Worm (Caenorhabditis elegans): ENCODE results near the gene srab-7.

Gene srab-7

ce11 chrV:3193091-3193608 lies 38.2 kb upstream of the srab-7 start, which contains the start of the genes Y73C8B.3 and Y73C8B.9:
Gene Y73C8B.3, minus strand, starts transcription at chrV:3193237.
Gene Y73C8B.9, plus strand, starts transcription at chrV:3193558.
- TF ChIP-seq elt-3 (tag; optimal IDR thresholded peaks at IDR 0.05) (peak; percentile 46), flh-1 (GFP tag; optimal IDR thresholded peaks at IDR 0.05) (no peak), bed-3 (GFP tag; optimal IDR thresholded peaks at IDR 0.05) (no peak), ztf-11 (tag; optimal IDR thresholded peaks at IDR 0.05) (no peak), nhr-28 (tag; optimal IDR thresholded peaks at IDR 0.05) (peak; percentile 4)

DNA sequence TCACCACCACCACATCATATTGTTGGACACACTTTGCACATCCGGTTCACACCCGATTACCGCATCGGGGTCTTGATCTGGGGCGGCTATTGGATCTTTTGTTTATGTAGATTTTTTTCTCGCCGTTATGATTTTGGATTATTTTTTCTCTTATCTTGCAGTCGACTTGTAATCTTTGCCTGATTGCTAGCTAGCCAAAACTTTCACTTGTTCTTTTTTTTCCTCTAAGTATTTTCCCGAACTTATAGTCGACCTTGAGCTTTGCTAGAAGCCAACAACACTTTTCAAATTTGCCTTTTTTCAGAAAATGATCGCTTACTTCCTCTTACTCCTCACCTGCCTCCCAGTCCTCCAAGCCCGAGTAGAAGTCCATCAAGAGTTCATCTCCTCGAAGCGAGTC lies 33.1 kb upstream of the srab-7 start, which contains the start of gene lag-2:
lag-2 (plus strand) TSS at position 301 of the 400 bp plus-strand sequence.
- no peak for TF ChIP-seq zip-8 (tag; optimal IDR thresholded peaks at IDR 0.05)
- TF ChIP-seq bed-3 (GFP tag; optimal IDR thresholded peaks at IDR 0.05): no peak
- no peak for TF ChIP-seq hlh-1 (tag; optimal IDR thresholded peaks at IDR 0.05)
- no peak for TF ChIP-seq mab-5 (tag; optimal IDR thresholded peaks at IDR 0.05)
- no peak for TF ChIP-seq drap-1 (GFP tag; optimal IDR thresholded peaks at IDR 0.05)
- TF ChIP-seq sptf-1 (tag; optimal IDR thresholded peaks at IDR 0.05): no peak
- TF ChIP-seq lin-13 (tag; optimal IDR thresholded peaks at IDR 0.05): no peak

DNA sequence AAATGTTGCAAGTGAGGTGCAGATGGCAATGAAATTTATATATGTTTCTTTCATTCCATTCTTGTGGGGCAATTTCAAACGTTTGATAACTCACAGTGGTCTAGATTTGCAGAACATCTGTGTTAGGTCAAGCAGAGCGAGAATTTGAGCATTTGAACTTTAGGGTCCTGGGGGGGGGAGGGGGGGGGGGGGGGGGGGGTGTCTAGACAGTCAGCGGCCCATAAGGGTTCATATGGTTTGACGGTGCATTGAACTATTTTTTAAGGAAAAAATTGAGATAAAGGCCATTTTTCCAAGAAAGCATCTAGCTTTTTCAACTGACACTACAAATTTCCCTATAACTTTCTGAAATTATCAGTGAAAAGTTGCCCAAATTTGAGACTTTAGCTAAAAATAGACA lies 30.9 kb upstream of the srab-7 start:
- TF ChIP-seq pha-4 (tag; optimal IDR thresholded peaks at IDR 0.05) (no peak), mep-1 (tag; optimal IDR thresholded peaks at IDR 0.05) (no peak), nhr-28 (tag; optimal IDR thresholded peaks at IDR 0.05) (no peak), nhr-12 (tag; optimal IDR thresholded peaks at IDR 0.05) (no peak), ham-2 (GFP tag; optimal IDR thresholded peaks at IDR 0.05) (no peak), snpc-4 (tag; optimal IDR thresholded peaks at IDR 0.05) (no peak), unc-120 (tag; optimal IDR thresholded peaks at IDR 0.05; ENCODE audit: poor library complexity, severe bottlenecking) (no peak), sptf-1 (tag; optimal IDR thresholded peaks at IDR 0.05) (no peak)

DNA sequence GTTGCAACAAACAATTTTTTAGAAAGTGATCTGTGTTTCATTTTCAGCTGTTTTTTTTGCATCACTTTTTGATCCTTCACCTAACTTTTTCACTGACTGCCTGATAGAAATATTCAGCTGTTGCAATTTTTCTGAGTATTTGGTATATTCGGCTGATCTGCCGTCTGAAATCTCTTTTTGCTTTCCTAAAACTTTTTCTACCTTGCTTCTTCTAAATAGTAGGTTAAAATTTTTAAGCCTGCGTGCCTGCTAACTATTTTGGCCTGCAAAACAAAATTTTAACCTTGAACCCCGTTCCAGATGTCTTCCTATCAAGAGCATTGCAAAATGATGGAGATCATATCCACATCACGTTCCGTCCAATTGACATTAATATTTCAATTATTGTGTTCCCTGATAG lies 21.2 kb upstream of the srab-7 start, which contains the start of gene srab-8:
srab-8 (plus strand) TSS at position 301 of the 400 bp plus-strand sequence.
- TF ChIP-seq blmp-1 (tag; optimal IDR thresholded peaks at IDR 0.05) (no peak), ceh-39 (tag; optimal IDR thresholded peaks at IDR 0.05) (no peak), zip-8 (tag; optimal IDR thresholded peaks at IDR 0.05) (no peak), elt-3 (tag; optimal IDR thresholded peaks at IDR 0.05) (no peak), ceh-43 (GFP tag; optimal IDR thresholded peaks at IDR 0.05) (no peak), flh-1 (GFP tag; optimal IDR thresholded peaks at IDR 0.05) (no peak), nhr-2 (tag; optimal IDR thresholded peaks at IDR 0.05) (no peak), cnd-1 (tag; optimal IDR thresholded peaks at IDR 0.05) (no peak), lin-32 (GFP tag; optimal IDR thresholded peaks at IDR 0.05) (no peak)

- TF ChIP-seq cnd-1 (tag; optimal IDR thresholded peaks at IDR 0.05): no peak
- no peak for TF ChIP-seq elt-3 (tag; optimal IDR thresholded peaks at IDR 0.05)
- no peak for TF ChIP-seq unc-62 (GFP tag; optimal IDR thresholded peaks at IDR 0.05)
- no peak for TF ChIP-seq nhr-76 (tag; optimal IDR thresholded peaks at IDR 0.05)
Observed at ce11 chrV:3171625-3172024, 16.7 kb upstream of the srab-7 start.

- no peak for TF ChIP-seq ces-1 (GFP tag; optimal IDR thresholded peaks at IDR 0.05)
- no peak for TF ChIP-seq ceh-83 (GFP tag; optimal IDR thresholded peaks at IDR 0.05)
- no peak for TF ChIP-seq nhr-237 (tag; optimal IDR thresholded peaks at IDR 0.05)
- no peak for TF ChIP-seq nhr-12 (tag; optimal IDR thresholded peaks at IDR 0.05)
- TF ChIP-seq unc-62 (GFP tag; optimal IDR thresholded peaks at IDR 0.05): no peak
- no peak for TF ChIP-seq nhr-76 (tag; optimal IDR thresholded peaks at IDR 0.05)
- TF ChIP-seq mab-5 (tag; optimal IDR thresholded peaks at IDR 0.05): no peak
- TF ChIP-seq M03D4.4 (tag; optimal IDR thresholded peaks at IDR 0.05): no peak
- TF ChIP-seq sem-2 (GFP tag; optimal IDR thresholded peaks at IDR 0.05): no peak
- no peak for TF ChIP-seq ztf-11 (tag; optimal IDR thresholded peaks at IDR 0.05)
- no peak for TF ChIP-seq lin-13 (tag; optimal IDR thresholded peaks at IDR 0.05)
- TF ChIP-seq unc-39 (tag; optimal IDR thresholded peaks at IDR 0.05): no peak
- TF ChIP-seq nhr-28 (tag; optimal IDR thresholded peaks at IDR 0.05): no peak
Observed at ce11 chrV:3169838-3170237, 14.9 kb upstream of the srab-7 start, which contains the start of gene srbc-6. Gene srbc-6, plus strand, starts transcription at chrV:3170138.

Measured in whole organism, mixed stage, embryonic.